Worm (Caenorhabditis elegans): Measurements from ENCODE around the gene F21C10.1.

Gene F21C10.1

DNA sequence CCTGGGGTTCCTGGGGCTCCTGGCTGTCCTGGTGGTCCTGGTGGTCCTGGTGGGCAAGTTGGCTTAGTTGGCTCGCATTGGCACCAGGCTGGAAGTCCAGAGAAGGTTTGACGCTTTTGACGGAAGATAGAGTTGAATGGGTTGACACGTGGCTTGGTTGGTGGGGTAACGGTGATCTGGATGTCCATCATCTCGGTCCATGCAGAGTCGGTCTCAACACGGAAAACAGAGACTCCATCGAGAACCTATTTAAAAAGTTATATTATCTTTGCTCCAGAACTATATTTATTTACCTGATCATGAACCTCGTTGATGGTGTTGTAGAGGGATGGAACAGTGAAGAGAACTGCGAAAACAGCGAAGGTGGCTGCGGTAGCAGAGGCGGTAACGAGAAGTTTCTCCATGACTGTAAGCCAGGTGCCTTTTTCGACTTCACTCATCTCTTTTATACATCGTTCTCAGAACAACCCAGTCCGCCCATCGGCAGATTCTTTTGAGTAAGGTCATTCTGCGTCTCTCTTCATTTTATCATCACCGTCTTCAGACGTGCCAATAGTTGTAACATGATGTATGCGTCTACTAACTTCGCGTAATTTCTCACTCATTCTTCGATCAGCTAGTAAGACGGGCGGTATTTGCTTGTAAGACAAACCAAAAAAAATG is 28.2 kb downstream of the F21C10.1 start, which contains the start of gene col-144:
Gene col-144 (minus strand): TSS at position 419 of the 663 bp plus-strand sequence.
- TF ChIP-seq flt-1 (GFP tag; IDR thresholded peaks at IDR 0.05) (no peak), ceh-13 (GFP tag; optimal IDR thresholded peaks at IDR 0.05) (no peak), aly-1 (tag; optimal IDR thresholded peaks at IDR 0.05) (no peak), ets-7 (tag; optimal IDR thresholded peaks at IDR 0.05) (no peak), tbx-11 (GFP tag; IDR thresholded peaks at IDR 0.05) (no peak), scrt-1 (GFP tag; IDR thresholded peaks at IDR 0.05) (no peak), hmbx-1 (tag; optimal IDR thresholded peaks at IDR 0.05) (no peak), tra-4 (tag; optimal IDR thresholded peaks at IDR 0.05) (no peak), ceh-36 (tag; optimal IDR thresholded peaks at IDR 0.05) (no peak), pes-1 (GFP tag; IDR thresholded peaks at IDR 0.05) (no peak), hnd-1 (tag; optimal IDR thresholded peaks at IDR 0.05) (no peak), hmg-4 (GFP tag; optimal IDR thresholded peaks at IDR 0.05) (no peak), F13C5.2 (tag; optimal IDR thresholded peaks at IDR 0.05) (no peak), B0310.2 (tag; optimal IDR thresholded peaks at IDR 0.05) (no peak), ama-1 (optimal IDR thresholded peaks at IDR 0.05) (no peak), tbx-37 (GFP tag; conservative IDR thresholded peaks at IDR 0.05) (no peak), sea-1 (GFP tag; conservative IDR thresholded peaks at IDR 0.05) (no peak)

DNA sequence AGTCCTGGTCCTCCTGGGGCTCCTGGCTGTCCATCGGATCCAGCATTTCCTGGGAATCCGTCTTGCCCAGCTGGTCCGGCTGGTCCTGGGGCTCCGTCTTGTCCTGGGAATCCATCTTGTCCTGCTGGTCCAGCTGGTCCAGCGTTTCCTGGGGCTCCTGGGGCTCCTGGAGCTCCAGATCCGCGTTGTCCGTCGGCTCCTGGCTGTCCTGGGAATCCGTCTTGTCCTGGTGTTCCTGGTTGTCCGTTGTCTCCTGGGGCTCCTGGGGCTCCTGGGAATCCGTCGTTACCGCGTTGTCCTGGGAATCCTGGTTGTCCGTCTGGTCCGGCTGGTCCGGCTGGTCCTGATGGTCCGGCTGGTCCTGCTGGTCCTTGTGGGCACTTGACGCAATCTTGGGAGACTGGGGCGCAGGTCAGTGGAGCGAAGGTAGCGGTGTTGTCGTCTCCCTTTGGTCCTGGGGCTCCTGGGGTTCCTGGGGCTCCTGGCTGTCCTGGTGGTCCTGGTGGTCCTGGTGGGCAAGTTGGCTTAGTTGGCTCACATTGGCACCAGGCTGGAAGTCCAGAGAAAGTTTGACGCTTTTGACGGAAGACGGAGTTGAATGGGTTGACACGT is 30.1 kb downstream of the F21C10.1 start:
- TF ChIP-seq hnd-1 (tag; optimal IDR thresholded peaks at IDR 0.05), result no peak
- no peak for TF ChIP-seq tbx-37 (GFP tag; conservative IDR thresholded peaks at IDR 0.05)
- no peak for TF ChIP-seq ama-1 (optimal IDR thresholded peaks at IDR 0.05)
- TF ChIP-seq sea-1 (GFP tag; conservative IDR thresholded peaks at IDR 0.05), result no peak
- no peak for TF ChIP-seq tbx-11 (GFP tag; IDR thresholded peaks at IDR 0.05)
- TF ChIP-seq scrt-1 (GFP tag; IDR thresholded peaks at IDR 0.05), result no peak
- no peak for TF ChIP-seq F13C5.2 (tag; optimal IDR thresholded peaks at IDR 0.05)
- TF ChIP-seq ceh-13 (GFP tag; optimal IDR thresholded peaks at IDR 0.05), result no peak
- TF ChIP-seq flt-1 (GFP tag; IDR thresholded peaks at IDR 0.05), result no peak
- TF ChIP-seq ets-7 (tag; optimal IDR thresholded peaks at IDR 0.05), result no peak
- TF ChIP-seq tra-4 (tag; optimal IDR thresholded peaks at IDR 0.05), result no peak
- no peak for TF ChIP-seq ceh-36 (tag; optimal IDR thresholded peaks at IDR 0.05)
- TF ChIP-seq aly-1 (tag; optimal IDR thresholded peaks at IDR 0.05), result no peak
- no peak for TF ChIP-seq hmg-4 (GFP tag; optimal IDR thresholded peaks at IDR 0.05)
- TF ChIP-seq hmbx-1 (tag; optimal IDR thresholded peaks at IDR 0.05), result no peak
- no peak for TF ChIP-seq B0310.2 (tag; optimal IDR thresholded peaks at IDR 0.05)
- TF ChIP-seq pes-1 (GFP tag; IDR thresholded peaks at IDR 0.05), result no peak

DNA sequence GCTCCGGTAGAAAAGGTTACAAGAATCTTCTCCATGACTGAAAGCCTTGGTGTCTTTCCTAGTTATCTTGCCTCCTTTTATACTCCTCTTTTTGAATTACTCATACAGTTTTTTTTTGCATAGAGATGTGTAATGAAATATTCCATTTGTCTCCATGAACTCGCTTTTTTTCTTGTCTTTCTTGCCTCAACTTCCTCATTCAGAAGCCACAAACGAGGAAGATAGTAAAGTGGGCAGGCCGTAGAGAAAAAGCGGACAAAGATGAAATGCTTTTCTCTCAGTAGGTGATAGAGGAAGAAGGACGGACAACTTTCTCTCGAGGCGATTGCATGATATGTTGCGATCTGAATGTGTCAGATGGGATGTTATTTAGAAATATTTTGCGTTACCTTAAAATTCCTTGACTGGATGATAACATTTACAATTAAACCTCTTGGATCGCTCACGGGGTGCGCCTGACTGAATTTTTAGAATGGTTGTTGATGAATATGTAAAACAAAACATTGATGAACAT is 30.9 kb downstream of the F21C10.1 start, which contains the start of gene col-145:
Gene col-145 (minus strand): TSS at position 51 of the 514 bp plus-strand sequence.
- TF ChIP-seq ceh-13 (GFP tag; optimal IDR thresholded peaks at IDR 0.05) (no peak), ets-7 (tag; optimal IDR thresholded peaks at IDR 0.05) (no peak)

DNA sequence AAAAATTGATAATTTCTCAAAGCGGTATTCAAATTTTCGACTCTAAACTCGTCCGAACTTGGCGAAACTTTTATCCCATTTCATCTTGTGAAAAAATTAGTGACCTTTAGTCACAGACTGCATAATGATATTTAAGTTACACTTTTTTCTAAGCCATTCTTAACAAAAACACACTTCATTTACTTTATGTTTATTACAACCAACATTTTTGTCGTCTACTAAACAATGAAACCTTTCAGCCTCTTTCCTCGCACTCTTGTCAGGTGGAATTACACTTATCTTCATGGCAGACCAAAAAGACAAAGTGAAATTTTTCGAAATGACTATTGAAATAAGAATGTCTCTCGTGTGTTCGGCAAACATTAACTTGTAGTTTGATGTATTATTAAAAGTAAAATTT is 31.8 kb downstream of the F21C10.1 start:
- TF ChIP-seq hnd-1 (tag; optimal IDR thresholded peaks at IDR 0.05), result no peak
- TF ChIP-seq tbx-37 (GFP tag; conservative IDR thresholded peaks at IDR 0.05), result no peak

DNA sequence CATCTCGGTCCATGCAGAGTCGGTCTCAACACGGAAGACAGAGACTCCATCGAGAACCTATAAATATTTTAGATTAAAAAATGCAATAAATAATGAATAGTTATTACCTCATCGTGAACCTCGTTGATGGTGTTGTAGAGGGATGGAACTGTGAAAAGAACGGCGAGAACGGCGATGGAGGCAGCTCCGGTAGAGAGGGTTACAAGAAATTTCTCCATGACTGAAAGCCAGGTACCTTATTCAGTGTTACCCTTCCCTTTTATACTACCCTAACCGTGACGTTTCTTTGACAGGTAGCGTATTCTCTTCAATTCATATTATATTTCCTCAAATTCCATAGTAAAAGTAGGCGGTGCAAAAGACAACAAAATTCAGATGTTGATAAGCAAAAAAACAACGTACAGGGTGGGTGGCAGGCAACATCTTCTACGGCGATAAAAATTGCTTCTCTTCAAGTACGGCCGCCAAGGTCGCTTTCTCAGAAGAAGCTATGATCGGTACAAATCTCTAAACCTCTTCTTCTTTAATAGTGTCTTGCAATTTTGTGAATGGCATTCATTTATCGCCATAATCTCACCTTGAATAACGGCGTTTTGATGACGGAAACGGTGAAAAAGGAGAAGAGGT is 33.0 kb downstream of the F21C10.1 start, which contains the start of gene col-10:
Gene col-10 (minus strand): TSS at position 235 of the 627 bp plus-strand sequence.
- TF ChIP-seq flt-1 (GFP tag; IDR thresholded peaks at IDR 0.05) (no peak), ets-7 (tag; optimal IDR thresholded peaks at IDR 0.05) (no peak), hmg-4 (GFP tag; optimal IDR thresholded peaks at IDR 0.05) (no peak), aly-1 (tag; optimal IDR thresholded peaks at IDR 0.05) (no peak), tbx-37 (GFP tag; conservative IDR thresholded peaks at IDR 0.05) (no peak), tbx-11 (GFP tag; IDR thresholded peaks at IDR 0.05) (no peak), scrt-1 (GFP tag; IDR thresholded peaks at IDR 0.05) (no peak), B0310.2 (tag; optimal IDR thresholded peaks at IDR 0.05) (no peak), hmbx-1 (tag; optimal IDR thresholded peaks at IDR 0.05) (no peak), ama-1 (optimal IDR thresholded peaks at IDR 0.05) (no peak)

DNA sequence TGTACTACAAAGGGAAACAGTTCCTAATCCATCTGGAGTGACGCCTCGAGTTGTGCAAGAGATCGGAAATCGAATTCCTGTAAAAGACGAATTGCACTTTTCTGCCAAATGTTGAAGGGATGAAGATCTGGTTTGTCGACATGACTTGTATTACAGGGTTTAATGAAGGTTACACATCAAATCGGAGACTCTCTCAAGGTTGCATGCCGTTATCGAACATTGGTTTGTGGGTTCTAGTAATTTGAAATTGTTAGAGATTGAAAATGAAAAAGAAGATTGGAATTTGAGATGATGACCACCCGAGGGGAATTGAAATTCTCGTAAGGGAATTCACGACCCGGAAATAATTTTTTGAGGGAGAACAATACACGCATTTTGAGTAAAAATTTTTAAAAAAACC is 34.2 kb downstream of the F21C10.1 start:
- no peak for TF ChIP-seq tbx-11 (GFP tag; IDR thresholded peaks at IDR 0.05)
- TF ChIP-seq flt-1 (GFP tag; IDR thresholded peaks at IDR 0.05), result no peak
- no peak for TF ChIP-seq ceh-13 (GFP tag; optimal IDR thresholded peaks at IDR 0.05)
- TF ChIP-seq sea-1 (GFP tag; conservative IDR thresholded peaks at IDR 0.05), result no peak
- TF ChIP-seq hmg-4 (GFP tag; optimal IDR thresholded peaks at IDR 0.05), result no peak
- TF ChIP-seq B0310.2 (tag; optimal IDR thresholded peaks at IDR 0.05), result no peak
- TF ChIP-seq hmbx-1 (tag; optimal IDR thresholded peaks at IDR 0.05), result no peak
- TF ChIP-seq ets-7 (tag; optimal IDR thresholded peaks at IDR 0.05), result no peak
- no peak for TF ChIP-seq F13C5.2 (tag; optimal IDR thresholded peaks at IDR 0.05)
- no peak for TF ChIP-seq aly-1 (tag; optimal IDR thresholded peaks at IDR 0.05)
- TF ChIP-seq tbx-37 (GFP tag; conservative IDR thresholded peaks at IDR 0.05), result no peak
- TF ChIP-seq ceh-36 (tag; optimal IDR thresholded peaks at IDR 0.05), result no peak
- no peak for TF ChIP-seq scrt-1 (GFP tag; IDR thresholded peaks at IDR 0.05)
- no peak for TF ChIP-seq pes-1 (GFP tag; IDR thresholded peaks at IDR 0.05)
- TF ChIP-seq tra-4 (tag; optimal IDR thresholded peaks at IDR 0.05), result no peak

DNA sequence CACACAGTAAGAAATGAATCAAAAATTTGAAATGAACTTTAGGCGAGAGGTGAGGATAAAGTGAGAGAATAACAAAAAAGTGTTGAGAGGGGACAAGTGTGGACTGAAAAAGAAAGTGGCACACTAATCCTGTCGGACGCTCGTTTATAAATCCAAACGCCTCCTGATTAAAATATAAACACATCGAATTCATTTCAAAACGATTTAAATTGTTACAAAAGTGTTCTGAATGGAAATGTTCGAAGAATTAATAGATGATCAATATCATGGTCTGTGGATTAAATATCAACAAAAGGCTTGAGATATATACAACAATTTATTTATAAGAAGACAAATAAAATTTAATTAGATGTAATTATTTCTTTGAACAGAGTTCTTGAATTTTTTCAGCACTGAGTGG is 35.9 kb downstream of the F21C10.1 start, which contains the start of gene B0222.11:
Gene B0222.11 (minus strand): TSS at position 101 of the 400 bp plus-strand sequence.
- TF ChIP-seq scrt-1 (GFP tag; IDR thresholded peaks at IDR 0.05), result no peak
